Worm (Caenorhabditis elegans) whole organism, L2 larva: Measurements from ENCODE around the gene T07D1.3.

Source experiments
- C34F6.9 ChIP-seq: fragments of 150-350 bp; optimal IDR thresholded peaks from 2 replicates; lab custom pipeline; 2014; ENCODE audit warnings: missing biosample characterization, missing genetic modification characterization
- Y55F3AM.14 ChIP-seq: fragments of 200-800 bp; sonication (Bioruptor generic); optimal IDR thresholded peaks from 2 replicates; lab custom pipeline; 2018; ENCODE audit warnings: mild to moderate bottlenecking, missing genetic modification characterization, missing compliant biosample characterization
- ZK546.5 ChIP-seq: sonication (generic microtip); optimal IDR thresholded peaks from 2 replicates; lab custom pipeline; 2017; ENCODE audit warnings: missing biosample characterization, missing genetic modification characterization
- alr-1 ChIP-seq: fragments of 150-350 bp; optimal IDR thresholded peaks from 2 replicates; lab custom pipeline; 2014; ENCODE audit warnings: missing biosample characterization, missing genetic modification characterization
- aly-2 ChIP-seq: fragments of 150-350 bp; optimal IDR thresholded peaks from 2 replicates; lab custom pipeline; 2014; ENCODE audit warnings: missing biosample characterization, missing genetic modification characterization
- blmp-1 ChIP-seq: sonication (generic microtip); optimal IDR thresholded peaks from 2 replicates; lab custom pipeline; 2017; ENCODE audit warnings: missing genetic modification characterization, mild to moderate bottlenecking, missing compliant biosample characterization, antibody characterized with exemption, moderate library complexity; ENCODE audit not compliant: insufficient read depth
- egl-27 ChIP-seq: sonication (generic microtip); optimal IDR thresholded peaks from 3 replicates; lab custom pipeline; 2017; ENCODE audit warnings: missing biosample characterization, missing genetic modification reagents, missing genetic modification characterization
- elt-1 ChIP-seq: fragments of 150-350 bp; optimal IDR thresholded peaks from 2 replicates; lab custom pipeline; 2014; ENCODE audit warnings: missing biosample characterization, missing genetic modification characterization
- elt-3 ChIP-seq: sonication (generic microtip); optimal IDR thresholded peaks from 2 replicates; lab custom pipeline; 2017; ENCODE audit warnings: missing biosample characterization, missing genetic modification characterization
- fos-1 ChIP-seq: fragments of 150-350 bp; optimal IDR thresholded peaks from 2 replicates; lab custom pipeline; 2014; ENCODE audit warnings: missing biosample characterization, missing genetic modification characterization
- lin-11 ChIP-seq: fragments of 150-350 bp; sonication (generic microtip); optimal IDR thresholded peaks from 2 replicates; lab custom pipeline; 2014; ENCODE audit warnings: missing biosample characterization, missing genetic modification characterization, inconsistent platforms, mixed read lengths
- lin-13 ChIP-seq: fragments of 150-350 bp; optimal IDR thresholded peaks from 2 replicates; lab custom pipeline; 2014; ENCODE audit warnings: missing biosample characterization, missing genetic modification reagents, missing genetic modification characterization
- lin-39 ChIP-seq: fragments of 150-350 bp; optimal IDR thresholded peaks from 2 replicates; lab custom pipeline; 2014; ENCODE audit warnings: missing biosample characterization, missing genetic modification reagents, missing genetic modification characterization
- lsy-2 ChIP-seq, 2 experiments: fragments of 150-350 bp in 1 of 2; sonication (generic microtip) in 1 of 2; optimal IDR thresholded peaks; 2 replicates each; lab custom pipeline; 2014 to 2017; ENCODE audit warnings: missing biosample characterization in 2 of 2, missing genetic modification characterization in 2 of 2
- mab-5 ChIP-seq: fragments of 150-350 bp; optimal IDR thresholded peaks from 2 replicates; lab custom pipeline; 2014; ENCODE audit warnings: missing biosample characterization, missing genetic modification characterization
- mbf-1 ChIP-seq: sonication (generic microtip); optimal IDR thresholded peaks from 2 replicates; lab custom pipeline; 2017; ENCODE audit warnings: missing biosample characterization, missing genetic modification characterization
- nhr-10 ChIP-seq: sonication (generic microtip); optimal IDR thresholded peaks from 2 replicates; lab custom pipeline; 2017; ENCODE audit warnings: missing biosample characterization, missing genetic modification characterization
- nhr-11 ChIP-seq: fragments of 150-350 bp; optimal IDR thresholded peaks from 2 replicates; lab custom pipeline; 2014; ENCODE audit warnings: missing biosample characterization, missing genetic modification characterization
- nhr-12 ChIP-seq: fragments of 150-350 bp; optimal IDR thresholded peaks from 2 replicates; lab custom pipeline; 2014; ENCODE audit warnings: missing biosample characterization, missing genetic modification characterization
- nhr-129 ChIP-seq: fragments of 150-350 bp; optimal IDR thresholded peaks from 2 replicates; lab custom pipeline; 2014; ENCODE audit warnings: missing biosample characterization, missing genetic modification characterization
- nhr-23 ChIP-seq: fragments of 150-350 bp; optimal IDR thresholded peaks from 2 replicates; lab custom pipeline; 2014; ENCODE audit warnings: missing biosample characterization, missing genetic modification reagents, missing genetic modification characterization
- nhr-6 ChIP-seq: fragments of 150-350 bp; optimal IDR thresholded peaks from 2 replicates; lab custom pipeline; 2014; ENCODE audit warnings: missing biosample characterization, missing genetic modification characterization
- nhr-77 ChIP-seq: fragments of 150-350 bp; optimal IDR thresholded peaks from 2 replicates; lab custom pipeline; 2014; ENCODE audit warnings: missing biosample characterization, missing genetic modification characterization
- sem-4 ChIP-seq: fragments of 150-350 bp; optimal IDR thresholded peaks from 2 replicates; lab custom pipeline; 2014; ENCODE audit warnings: missing biosample characterization, missing genetic modification reagents, missing genetic modification characterization
- skn-1 ChIP-seq: sonication (generic microtip); optimal IDR thresholded peaks from 2 replicates; lab custom pipeline; 2017; ENCODE audit warnings: missing biosample characterization, missing genetic modification characterization
- sma-9 ChIP-seq, 2 experiments: fragments of 150-350 bp in 1 of 2; sonication (generic microtip) in 1 of 2; optimal IDR thresholded peaks; 2 replicates each; lab custom pipeline; 2014 to 2016; ENCODE audit warnings: missing genetic modification characterization in 2 of 2, mild to moderate bottlenecking in 1 of 2, missing biosample characterization in 1 of 2, missing compliant biosample characterization in 1 of 2, missing genetic modification reagents in 1 of 2, moderate library complexity in 1 of 2
- snpc-4 ChIP-seq: fragments of 150-350 bp; optimal IDR thresholded peaks from 2 replicates; lab custom pipeline; 2014; ENCODE audit warnings: missing biosample characterization, missing genetic modification characterization
- unc-39 ChIP-seq: fragments of 150-350 bp; optimal IDR thresholded peaks from 2 replicates; lab custom pipeline; 2014; ENCODE audit warnings: missing biosample characterization, missing genetic modification characterization
- unc-55 ChIP-seq: fragments of 150-350 bp; sonication (generic microtip); optimal IDR thresholded peaks from 3 replicates; lab custom pipeline; 2014; ENCODE audit warnings: missing biosample characterization, missing genetic modification reagents, missing genetic modification characterization
- zag-1 ChIP-seq: fragments of 150-350 bp; optimal IDR thresholded peaks from 2 replicates; lab custom pipeline; 2014; ENCODE audit warnings: missing biosample characterization, missing genetic modification characterization
- ztf-11 ChIP-seq: sonication (generic microtip); optimal IDR thresholded peaks from 2 replicates; lab custom pipeline; 2017; ENCODE audit warnings: missing biosample characterization, missing genetic modification characterization

The T07D1.3 gene

DNA sequence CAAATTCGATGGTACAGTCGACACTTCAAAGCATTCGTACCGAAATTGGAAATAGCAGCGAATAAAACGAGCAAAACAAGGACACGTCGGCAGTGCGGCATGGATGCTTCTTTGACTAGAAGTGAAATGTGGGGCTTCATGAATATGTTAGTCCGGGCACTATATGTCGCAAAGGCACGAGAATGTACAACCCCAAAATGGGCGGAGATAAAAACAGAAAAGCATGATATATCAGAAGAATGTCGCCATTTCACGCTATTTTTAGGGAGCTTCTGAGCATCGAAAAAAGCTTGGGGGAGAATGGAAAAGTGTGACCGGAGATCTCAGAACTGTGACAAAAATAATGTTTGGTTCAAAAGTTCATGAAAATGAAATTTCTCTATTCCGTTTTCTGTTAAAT is at the start of gene T07D1.3:
T07D1.3 (minus strand) TSS at position 101 of the 400 bp plus-strand sequence.
- no peak for TF ChIP-seq nhr-77 (tag; lab: Kevin White, UChicago)
- no peak for TF ChIP-seq Y55F3AM.14 (GFP tag; lab: Kevin White, UChicago)
- TF ChIP-seq sem-4, result no peak
- no peak for TF ChIP-seq aly-2 (tag; lab: Kevin White, UChicago)
- TF ChIP-seq, all 48 proteins: peak for 0

DNA sequence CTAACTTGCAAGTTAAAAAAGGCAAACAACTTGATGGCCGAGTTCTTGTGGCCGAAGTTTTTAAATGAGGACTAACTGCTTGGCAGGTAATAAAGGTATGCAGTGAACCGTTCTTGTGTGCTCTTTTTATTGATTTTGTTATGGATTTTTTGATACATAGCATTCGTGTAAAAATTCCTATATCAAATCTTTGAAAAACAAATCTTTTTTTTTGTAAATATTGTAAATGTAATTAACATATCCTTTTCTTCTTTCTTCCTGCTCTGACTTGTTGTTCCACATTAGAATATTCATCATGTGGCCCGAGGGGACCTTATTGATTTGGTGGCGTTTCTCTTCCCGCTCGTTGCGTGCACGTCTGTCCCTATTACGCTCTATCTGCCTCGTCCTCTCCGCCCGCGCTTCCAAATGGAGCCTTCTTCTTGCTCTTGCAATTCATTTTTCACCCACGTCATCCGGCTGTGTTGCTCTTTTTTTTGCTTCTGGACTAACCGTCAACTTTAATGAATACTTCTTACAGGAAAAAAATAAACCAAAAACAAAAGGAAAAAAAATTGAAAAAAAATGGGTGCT is 45.4 kb upstream of the T07D1.3 start, which contains the start of gene hid-1:
hid-1 (plus strand) TSS at position 523 of the 573 bp plus-strand sequence.
- TF ChIP-seq zag-1 (tag; lab: Kevin White, UChicago) (no peak), elt-1 (tag; lab: Kevin White, UChicago) (no peak), sma-9 (GFP tag; optimal IDR thresholded peaks at IDR 0.05; lab: Kevin White, UChicago) (peak; percentile 14), sma-9 (tag; optimal IDR thresholded peaks at IDR 0.05; lab: Kevin White, UChicago) (no peak), lin-11 (tag; lab: Kevin White, UChicago) (peak; percentile 2), sem-4 (peak; percentile 21), lsy-2 (tag; optimal IDR thresholded peaks at IDR 0.05; lab: Kevin White, UChicago) (peak in 1 of 2 experiments; percentile 13), nhr-11 (tag; lab: Kevin White, UChicago) (no peak), C34F6.9 (peak; percentile 51)

DNA sequence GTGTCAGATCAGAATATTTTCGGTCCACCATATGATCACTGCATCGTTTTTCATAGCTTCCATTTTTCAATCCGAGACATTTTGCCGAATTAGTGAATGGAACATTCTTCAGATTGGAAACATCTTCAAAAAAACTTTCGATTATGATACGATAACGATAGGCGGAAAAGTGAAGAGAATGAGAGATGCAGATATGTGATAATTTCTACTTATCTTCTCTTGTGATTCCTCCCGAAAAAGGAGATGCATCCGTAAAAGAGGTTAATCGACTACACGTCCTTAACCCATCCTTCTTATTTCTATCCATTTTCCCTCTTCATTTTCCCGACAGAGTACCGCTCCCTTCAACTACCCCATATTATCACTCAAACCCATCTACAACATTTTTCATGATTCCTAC is 39.9 kb upstream of the T07D1.3 start, which contains the start of gene K02E10.4:
K02E10.4 (plus strand) TSS at position 186 of the 400 bp plus-strand sequence.
- TF ChIP-seq nhr-6 (tag; lab: Kevin White, UChicago) (no peak), ZK546.5 (tag; lab: Kevin White, UChicago) (no peak), mbf-1 (tag; lab: Kevin White, UChicago) (no peak), snpc-4 (no peak), blmp-1 (tag; lab: Kevin White, UChicago) (no peak), unc-39 (tag; lab: Kevin White, UChicago) (no peak), nhr-12 (tag; lab: Kevin White, UChicago) (no peak), nhr-23 (no peak), mab-5 (tag; lab: Kevin White, UChicago) (no peak), egl-27 (no peak), ztf-11 (no peak), lsy-2 (tag; optimal IDR thresholded peaks at IDR 0.05; lab: Kevin White, UChicago) (no peak), nhr-10 (tag; lab: Kevin White, UChicago) (no peak), unc-55 (no peak), lin-11 (tag; lab: Kevin White, UChicago) (no peak), skn-1 (tag; lab: Kevin White, UChicago) (no peak), lin-13 (no peak), alr-1 (tag; lab: Kevin White, UChicago) (no peak), Y55F3AM.14 (GFP tag; lab: Kevin White, UChicago) (no peak)

DNA sequence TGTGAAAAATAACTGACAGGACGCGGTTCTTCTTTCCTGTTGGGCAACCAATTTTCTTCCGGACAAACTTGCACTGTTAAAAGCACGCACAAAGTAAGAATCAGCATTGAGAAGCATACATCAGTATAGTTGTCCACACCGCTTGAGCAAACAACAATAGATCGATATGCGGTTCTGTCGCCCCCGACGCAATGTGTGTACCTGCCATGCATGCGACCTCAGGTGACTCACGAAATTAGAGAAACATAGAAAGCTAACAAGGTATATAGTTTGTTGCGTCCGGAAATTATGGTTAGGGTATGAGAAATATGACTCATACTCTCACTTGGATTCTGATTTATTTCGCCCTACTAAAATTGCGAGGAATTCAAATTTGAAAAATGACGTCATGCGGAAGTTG is 39.4 kb upstream of the T07D1.3 start, which contains the start of gene K02E10.6:
K02E10.6 (minus strand) TSS at position 149 of the 400 bp plus-strand sequence.
- TF ChIP-seq skn-1 (tag; lab: Kevin White, UChicago) (no peak), fos-1 (tag; lab: Kevin White, UChicago) (peak; percentile 24), nhr-23 (no peak), elt-3 (no peak), nhr-77 (tag; lab: Kevin White, UChicago) (no peak), lin-39 (tag; lab: Kevin White, UChicago) (no peak)

DNA sequence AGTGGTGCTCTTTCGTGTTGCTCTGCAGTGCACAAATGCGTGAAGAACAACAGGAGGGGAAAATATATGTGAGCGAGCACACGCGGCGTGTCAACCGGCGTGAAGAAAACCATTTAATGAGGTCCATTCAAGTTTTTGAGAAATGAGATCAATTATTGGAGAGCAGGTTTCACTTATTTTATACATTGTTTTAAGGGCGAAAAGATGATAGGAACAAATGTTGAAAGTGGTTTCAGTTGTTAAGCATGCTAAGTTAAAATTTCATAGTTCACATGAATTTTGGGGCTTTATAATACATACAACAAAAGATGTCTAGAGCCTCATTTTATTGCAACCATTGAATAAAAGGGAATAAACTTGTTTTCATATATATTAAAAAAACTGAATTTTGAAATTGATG is 35.6 kb upstream of the T07D1.3 start, which contains the start of gene K02E10.5:
K02E10.5 (minus strand) TSS at position 101 of the 400 bp plus-strand sequence.
- TF ChIP-seq lsy-2 (tag; optimal IDR thresholded peaks at IDR 0.05; lab: Kevin White, UChicago) (no peak), mbf-1 (tag; lab: Kevin White, UChicago) (no peak), C34F6.9 (no peak), nhr-6 (tag; lab: Kevin White, UChicago) (no peak), nhr-129 (tag; lab: Kevin White, UChicago) (no peak), skn-1 (tag; lab: Kevin White, UChicago) (no peak), lin-39 (tag; lab: Kevin White, UChicago) (no peak)
